Worm (Caenorhabditis elegans): ENCODE measurements around the gene aqp-2.

DNA sequence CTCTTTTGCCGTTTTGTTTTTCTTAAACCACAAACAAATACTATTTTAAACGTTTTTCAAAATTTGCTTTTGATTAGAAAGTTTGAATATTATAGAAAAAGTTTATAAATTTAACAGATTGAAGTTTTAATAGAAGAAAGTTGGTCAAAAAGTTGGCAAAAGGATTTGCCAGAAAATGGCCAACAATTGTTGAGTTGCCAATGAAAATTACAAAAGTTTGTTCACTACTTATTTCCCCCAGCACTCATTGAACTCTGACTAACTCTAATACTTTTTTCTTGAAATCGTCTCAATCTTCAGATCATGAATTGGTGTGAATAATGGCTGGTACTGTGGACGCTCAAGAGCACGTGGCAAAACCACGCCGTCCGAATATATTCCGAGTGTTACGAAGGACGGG, 51.7 kb downstream of the aqp-2 start, which contains the start of gene ZK1067.4:
- no peak for TF ChIP-seq unc-39 (tag; optimal IDR thresholded peaks at IDR 0.05)
- no peak for TF ChIP-seq M03D4.4 (tag; optimal IDR thresholded peaks at IDR 0.05)
- TF ChIP-seq ces-1 (GFP tag; optimal IDR thresholded peaks at IDR 0.05) = no peak
- no peak for TF ChIP-seq pha-4 (tag; optimal IDR thresholded peaks at IDR 0.05)
- TF ChIP-seq hlh-1 (tag; optimal IDR thresholded peaks at IDR 0.05) = no peak
- no peak for TF ChIP-seq nhr-28 (tag; optimal IDR thresholded peaks at IDR 0.05)
- no peak for TF ChIP-seq drap-1 (GFP tag; optimal IDR thresholded peaks at IDR 0.05)
- no peak for TF ChIP-seq nhr-12 (tag; optimal IDR thresholded peaks at IDR 0.05)
- no peak for TF ChIP-seq sptf-1 (tag; optimal IDR thresholded peaks at IDR 0.05)
- no peak for TF ChIP-seq nhr-237 (tag; optimal IDR thresholded peaks at IDR 0.05)
- no peak for TF ChIP-seq unc-62 (GFP tag; optimal IDR thresholded peaks at IDR 0.05)
- no peak for TF ChIP-seq sem-2 (GFP tag; optimal IDR thresholded peaks at IDR 0.05)
- no peak for TF ChIP-seq blmp-1 (tag; optimal IDR thresholded peaks at IDR 0.05)
- TF ChIP-seq elt-1 (tag; optimal IDR thresholded peaks at IDR 0.05; ENCODE audit: borderline replicate concordance, insufficient read depth) = no peak

All from whole organism, mixed stage, embryonic.